Worm (Caenorhabditis elegans) whole organism, L3 larva: Measurements from ENCODE around the gene srw-55.

Experiments
- R02D3.7 ChIP-seq: fragments of 150-350 bp; optimal IDR thresholded peaks from 2 replicates; lab custom pipeline; 2014; ENCODE audit warnings: missing biosample characterization, missing genetic modification characterization
- ZK546.5 ChIP-seq: sonication (generic microtip); optimal IDR thresholded peaks from 2 replicates; lab custom pipeline; 2017; ENCODE audit warnings: missing biosample characterization, missing genetic modification characterization
- aly-2 ChIP-seq: fragments of 150-350 bp; optimal IDR thresholded peaks from 2 replicates; lab custom pipeline; 2014; ENCODE audit warnings: missing biosample characterization, missing genetic modification characterization
- ama-1 ChIP-seq: fragments of 150-350 bp; optimal IDR thresholded peaks from 2 replicates; lab custom pipeline; 2018
- ceh-16 ChIP-seq: sonication (generic microtip); optimal IDR thresholded peaks from 2 replicates; lab custom pipeline; 2017; ENCODE audit warnings: missing biosample characterization, missing genetic modification characterization
- daf-12 ChIP-seq: fragments of 150-350 bp; optimal IDR thresholded peaks from 2 replicates; lab custom pipeline; 2014; ENCODE audit warnings: missing biosample characterization, missing genetic modification reagents, missing genetic modification characterization
- egl-27 ChIP-seq: sonication (generic microtip); optimal IDR thresholded peaks from 4 replicates; lab custom pipeline; 2017; ENCODE audit warnings: missing biosample characterization, missing genetic modification reagents, missing genetic modification characterization
- egl-5 ChIP-seq: fragments of 150-350 bp; optimal IDR thresholded peaks from 2 replicates; lab custom pipeline; 2017; ENCODE audit warnings: missing biosample characterization, missing genetic modification reagents, missing genetic modification characterization, inconsistent platforms
- elt-2 ChIP-seq: sonication (generic microtip); optimal IDR thresholded peaks from 2 replicates; lab custom pipeline; 2016; ENCODE audit warnings: missing genetic modification reagents, mild to moderate bottlenecking, missing genetic modification characterization, missing compliant biosample characterization
- elt-3 ChIP-seq, 3 experiments: fragments of 150-350 bp in 1 of 3; sonication (generic microtip) in 2 of 3; optimal IDR thresholded peaks; 2 replicates in 2 of 3; 4 replicates in 1 of 3; lab custom pipeline; 2014 to 2017; ENCODE audit warnings: missing biosample characterization in 3 of 3, missing genetic modification characterization in 3 of 3
- eor-1 ChIP-seq, 2 experiments: fragments of 150-350 bp; optimal IDR thresholded peaks; 2 replicates each; lab custom pipeline; 2014 to 2018; ENCODE audit warnings: missing biosample characterization in 2 of 2, missing genetic modification characterization in 2 of 2
- lin-39 ChIP-seq: fragments of 150-350 bp; optimal IDR thresholded peaks from 2 replicates; lab custom pipeline; 2018; ENCODE audit warnings: missing biosample characterization, missing genetic modification reagents, missing genetic modification characterization
- nfya-1 ChIP-seq: sonication (generic microtip); optimal IDR thresholded peaks from 2 replicates; lab custom pipeline; 2017; ENCODE audit warnings: missing genetic modification characterization, mild to moderate bottlenecking, missing compliant biosample characterization, antibody characterized with exemption, moderate library complexity; ENCODE audit not compliant: insufficient read depth
- nhr-11 ChIP-seq: fragments of 150-350 bp; optimal IDR thresholded peaks from 2 replicates; lab custom pipeline; 2014; ENCODE audit warnings: missing biosample characterization, missing genetic modification characterization
- nhr-12 ChIP-seq: fragments of 150-350 bp; optimal IDR thresholded peaks from 2 replicates; lab custom pipeline; 2014; ENCODE audit warnings: missing biosample characterization, missing genetic modification characterization
- nhr-28 ChIP-seq: fragments of 150-350 bp; optimal IDR thresholded peaks from 2 replicates; lab custom pipeline; 2014; ENCODE audit warnings: missing biosample characterization, missing genetic modification characterization
- nhr-67 ChIP-seq: fragments of 150-350 bp; optimal IDR thresholded peaks from 2 replicates; lab custom pipeline; 2014; ENCODE audit warnings: missing biosample characterization, missing genetic modification characterization
- nhr-76 ChIP-seq: fragments of 150-350 bp; sonication (generic microtip); optimal IDR thresholded peaks from 5 replicates; lab custom pipeline; 2014; ENCODE audit warnings: missing biosample characterization, missing genetic modification characterization
- nhr-77 ChIP-seq: fragments of 150-350 bp; optimal IDR thresholded peaks from 2 replicates; lab custom pipeline; 2014; ENCODE audit warnings: missing biosample characterization, missing genetic modification characterization
- pha-4 ChIP-seq: fragments of 150-350 bp; optimal IDR thresholded peaks from 2 replicates; lab custom pipeline; 2014; ENCODE audit warnings: missing biosample characterization, missing genetic modification reagents, missing genetic modification characterization
- pqm-1 ChIP-seq: fragments of 150-350 bp; optimal IDR thresholded peaks from 2 replicates; lab custom pipeline; 2017; ENCODE audit warnings: missing biosample characterization, missing genetic modification characterization, inconsistent platforms
- sea-2 ChIP-seq: fragments of 150-350 bp; sonication (generic microtip); optimal IDR thresholded peaks from 4 replicates; lab custom pipeline; 2014; ENCODE audit warnings: missing biosample characterization, missing genetic modification reagents, missing genetic modification characterization
- snpc-4 ChIP-seq: fragments of 150-350 bp; optimal IDR thresholded peaks from 2 replicates; lab custom pipeline; 2014; ENCODE audit warnings: missing biosample characterization, missing genetic modification characterization
- tbx-2 ChIP-seq: sonication (generic microtip); optimal IDR thresholded peaks from 2 replicates; lab custom pipeline; 2016; ENCODE audit warnings: mild to moderate bottlenecking, missing genetic modification characterization, missing compliant biosample characterization
- unc-39 ChIP-seq: sonication (generic microtip); optimal IDR thresholded peaks from 4 replicates; lab custom pipeline; 2017; ENCODE audit warnings: missing biosample characterization, missing genetic modification characterization
- ztf-11 ChIP-seq: fragments of 150-350 bp; optimal IDR thresholded peaks from 2 replicates; lab custom pipeline; 2014; ENCODE audit warnings: missing biosample characterization, missing genetic modification characterization

Gene srw-55

DNA sequence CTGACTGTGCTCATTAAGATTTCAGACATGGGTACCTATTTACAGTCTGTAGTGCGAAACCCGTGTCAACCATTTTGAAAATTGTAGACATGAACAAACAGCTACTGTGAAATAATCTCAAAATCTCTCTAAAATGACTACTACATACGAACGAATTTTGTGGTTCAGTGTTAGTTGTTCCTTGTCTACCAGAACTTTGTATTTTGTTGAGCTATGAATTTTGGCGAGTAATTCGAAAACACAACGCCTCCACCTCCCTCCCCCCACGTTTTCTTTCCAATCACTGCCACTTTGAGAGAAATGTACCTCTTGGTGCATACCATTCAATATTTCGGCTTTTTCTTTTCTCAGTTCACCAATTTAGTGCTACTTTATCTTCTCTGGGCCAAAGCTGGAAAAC, 47.5 kb downstream of the srw-55 start, which contains the start of gene T06C12.11:
TSS of gene T06C12.11 (plus strand) at position 301 of the 400 bp plus-strand sequence.
- TF ChIP-seq ZK546.5 (tag; lab: Kevin White, UChicago) (no peak), nfya-1 (tag; lab: Kevin White, UChicago) (no peak), daf-12 (tag; lab: Kevin White, UChicago) (no peak), elt-3 (tag; optimal IDR thresholded peaks at IDR 0.05; lab: Kevin White, UChicago) (no peak), ztf-11 (tag; lab: Kevin White, UChicago) (no peak), elt-2 (tag; lab: Kevin White, UChicago) (no peak), nhr-77 (tag; lab: Kevin White, UChicago) (no peak), egl-5 (tag; lab: Kevin White, UChicago) (no peak), aly-2 (tag; lab: Kevin White, UChicago) (no peak), lin-39 (tag; lab: Kevin White, UChicago) (no peak), unc-39 (tag; lab: Kevin White, UChicago) (no peak)

DNA sequence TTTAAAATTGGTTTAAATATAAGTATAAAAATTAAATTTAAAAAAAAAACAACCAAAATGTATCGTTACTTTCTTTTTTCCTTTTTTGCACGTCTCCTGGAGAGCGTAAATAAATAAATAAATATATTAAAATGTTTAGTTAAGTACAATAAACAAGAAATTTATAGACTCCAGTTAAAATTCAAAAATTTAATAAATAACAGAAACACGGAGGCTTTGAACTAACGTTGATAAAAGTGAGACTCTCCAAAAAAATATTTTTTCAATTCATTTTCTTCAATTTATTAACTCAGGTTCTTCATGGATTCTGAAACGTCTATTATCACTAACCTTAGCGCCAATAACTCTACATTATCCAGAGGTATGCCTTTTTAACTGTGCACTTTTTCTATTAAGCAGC, 48.4 kb downstream of the srw-55 start, which contains the start of gene T06C12.12:
TSS of gene T06C12.12 (plus strand) at position 301 of the 400 bp plus-strand sequence.
- no peak for TF ChIP-seq tbx-2 (tag; lab: Kevin White, UChicago)
- TF ChIP-seq egl-27 (tag; lab: Kevin White, UChicago), result no peak
- TF ChIP-seq pqm-1, result no peak
- TF ChIP-seq nhr-12, result no peak
- TF ChIP-seq nfya-1 (tag; lab: Kevin White, UChicago), result no peak
- TF ChIP-seq snpc-4 (tag; lab: Kevin White, UChicago), result no peak
- no peak for TF ChIP-seq eor-1 (tag; optimal IDR thresholded peaks at IDR 0.05; lab: Kevin White, UChicago)
- TF ChIP-seq nhr-76 (tag; lab: Kevin White, UChicago), result no peak
- TF ChIP-seq sea-2 (GFP tag; lab: Kevin White, UChicago), result no peak
- TF ChIP-seq daf-12 (tag; lab: Kevin White, UChicago), result no peak
- no peak for TF ChIP-seq elt-3 (tag; optimal IDR thresholded peaks at IDR 0.05; lab: Kevin White, UChicago)
- no peak for TF ChIP-seq ama-1 (lab: Kevin White, UChicago)
- no peak for TF ChIP-seq R02D3.7 (tag; lab: Kevin White, UChicago)
- no peak for TF ChIP-seq ztf-11 (tag; lab: Kevin White, UChicago)

DNA sequence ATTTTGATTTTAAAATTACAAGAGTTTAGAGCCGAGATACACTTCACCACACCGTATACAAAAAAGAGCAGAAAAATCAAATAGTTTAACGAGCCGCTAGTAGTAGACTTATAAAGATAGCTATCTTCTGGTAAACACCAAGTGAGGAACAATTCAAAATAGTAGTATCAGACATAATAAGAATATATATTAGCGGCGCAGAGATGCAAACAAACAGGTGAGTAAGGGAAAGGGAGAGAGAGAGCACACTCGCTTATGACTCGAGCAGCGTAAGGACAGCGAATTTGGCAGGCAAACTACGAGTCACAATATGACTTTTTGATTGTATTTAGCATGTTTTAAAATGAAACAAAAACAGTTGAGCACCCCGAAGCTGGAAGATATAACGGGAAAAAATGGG, 48.9 kb downstream of the srw-55 start:
- TF ChIP-seq nhr-67 (tag; lab: Kevin White, UChicago), result no peak
- no peak for TF ChIP-seq ama-1 (lab: Kevin White, UChicago)
- peak; percentile 68 for TF ChIP-seq elt-2 (tag; lab: Kevin White, UChicago)
- peak; percentile 77 for TF ChIP-seq pha-4 (tag; lab: Kevin White, UChicago)
- TF ChIP-seq pqm-1, result peak; percentile 73

DNA sequence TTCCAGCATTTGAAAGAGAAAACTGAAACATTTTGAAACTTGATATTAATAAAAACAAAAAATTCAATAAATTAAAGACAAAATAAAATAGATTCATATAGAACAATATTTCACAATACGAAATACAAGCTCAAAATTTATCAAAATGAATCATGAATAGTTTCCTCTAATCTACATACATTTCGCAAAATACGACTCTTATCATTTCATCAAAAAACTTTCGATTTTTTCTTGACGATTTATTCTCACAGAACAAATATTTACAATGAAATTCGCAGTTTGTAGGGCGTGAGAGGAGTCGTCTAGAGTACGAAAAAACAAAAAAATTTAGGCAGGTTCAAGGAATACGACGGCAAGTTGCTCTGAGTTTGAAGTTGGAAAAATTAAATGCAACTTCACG, 50.0 kb downstream of the srw-55 start:
- TF ChIP-seq eor-1 (tag; optimal IDR thresholded peaks at IDR 0.05; lab: Kevin White, UChicago), result no peak
- no peak for TF ChIP-seq nhr-28 (tag; lab: Kevin White, UChicago)
- TF ChIP-seq ceh-16, result no peak
- no peak for TF ChIP-seq nhr-11 (tag; lab: Kevin White, UChicago)
- TF ChIP-seq pqm-1, result peak; percentile 57
- no peak for TF ChIP-seq ztf-11 (tag; lab: Kevin White, UChicago)
- TF ChIP-seq lin-39 (tag; lab: Kevin White, UChicago), result no peak
- TF ChIP-seq egl-27 (tag; lab: Kevin White, UChicago), result no peak
- peak; percentile 51 for TF ChIP-seq pha-4 (tag; lab: Kevin White, UChicago)
- TF ChIP-seq tbx-2 (tag; lab: Kevin White, UChicago), result no peak
- TF ChIP-seq elt-2 (tag; lab: Kevin White, UChicago), result peak; percentile 72
